Worm (Caenorhabditis elegans): ENCODE results near the gene tpk-1.

tpk-1 gene

DNA sequence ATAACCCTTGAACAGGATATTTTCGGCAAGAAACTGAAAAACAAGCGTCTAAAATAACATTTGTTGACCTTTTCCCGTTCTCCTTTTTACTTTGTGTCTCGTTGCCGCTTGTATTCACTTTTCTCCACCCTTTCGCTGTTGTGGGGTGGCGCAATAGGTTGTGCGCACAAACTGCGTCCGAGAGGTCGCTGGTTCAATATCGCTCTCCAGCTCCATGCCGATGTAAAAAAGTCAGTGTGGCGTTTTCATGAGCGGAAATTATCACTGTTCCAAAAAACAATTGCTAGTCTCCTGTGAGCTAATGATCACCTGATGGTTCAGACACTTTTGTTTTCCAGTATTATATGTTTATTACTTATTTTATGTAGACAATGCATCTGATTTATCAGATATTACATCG lies 25.6 kb downstream of the tpk-1 start (continued):
- TF ChIP-seq lir-3 (tag; optimal IDR thresholded peaks at IDR 0.05): peak; percentile 61
- TF ChIP-seq nhr-28 (tag; optimal IDR thresholded peaks at IDR 0.05): peak; percentile 47
- no peak for TF ChIP-seq zip-11 (GFP tag; IDR thresholded peaks at IDR 0.05)
- no peak for TF ChIP-seq lin-39 (tag; optimal IDR thresholded peaks at IDR 0.05)

DNA sequence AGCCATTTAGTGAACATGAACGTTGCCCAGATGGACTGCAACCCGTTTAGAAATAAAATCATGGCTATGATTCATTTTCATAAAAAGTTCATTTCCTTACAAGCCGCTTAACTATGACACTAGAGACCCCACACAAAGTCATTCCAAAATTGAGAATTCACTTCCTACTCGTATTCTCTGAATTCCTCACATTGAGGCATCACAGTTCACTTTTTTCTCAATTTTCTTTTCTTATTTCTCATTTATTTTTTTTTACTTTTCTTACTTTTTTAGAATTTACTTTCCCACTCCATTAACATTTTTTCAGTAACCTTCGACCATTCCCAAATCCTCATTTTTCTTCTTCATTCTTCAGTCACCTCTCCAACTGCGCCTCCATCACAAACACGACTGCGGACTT lies 32.4 kb downstream of the tpk-1 start, which contains the start of gene dhrr-1:
Gene dhrr-1, plus strand, starts transcription at position 301 of the 400 bp plus-strand sequence.
- TF ChIP-seq hmg-1.1 (GFP tag; IDR thresholded peaks at IDR 0.05): no peak
- no peak for TF ChIP-seq zip-2 (tag; optimal IDR thresholded peaks at IDR 0.05)
- no peak for TF ChIP-seq mxl-3 (GFP tag; optimal IDR thresholded peaks at IDR 0.05)
- TF ChIP-seq Y105C5A.15 (GFP tag; IDR thresholded peaks at IDR 0.05): no peak
- no peak for TF ChIP-seq Y75B8A.6 (GFP tag; IDR thresholded peaks at IDR 0.05)
- TF ChIP-seq hlh-30 (tag; optimal IDR thresholded peaks at IDR 0.05; ENCODE audit: insufficient read depth): no peak

DNA sequence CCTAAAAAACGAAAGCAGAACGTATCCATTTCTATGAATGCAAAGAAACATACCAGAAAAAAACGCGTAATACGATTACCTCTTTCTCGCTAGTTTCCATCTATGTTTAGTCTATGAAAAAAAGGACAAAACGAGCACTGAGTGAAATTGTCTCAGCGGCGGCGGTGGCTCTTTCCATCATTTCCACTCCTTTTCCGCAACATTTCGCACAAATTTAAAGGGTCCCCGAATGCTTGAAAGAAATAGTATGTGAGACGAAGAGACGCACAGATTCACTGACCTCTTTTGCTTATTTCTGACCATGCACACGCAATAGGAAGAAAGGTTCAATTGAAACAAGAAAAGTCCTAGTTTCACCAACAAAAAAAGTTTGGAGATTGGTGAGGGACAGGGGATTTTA lies 34.3 kb downstream of the tpk-1 start:
- TF ChIP-seq fkh-10 (GFP tag; optimal IDR thresholded peaks at IDR 0.05): peak; percentile 52
- TF ChIP-seq zip-2 (tag; optimal IDR thresholded peaks at IDR 0.05): no peak
- TF ChIP-seq mes-2 (tag; optimal IDR thresholded peaks at IDR 0.05; ENCODE audit: poor library complexity, severe bottlenecking): no peak
- no peak for TF ChIP-seq F49E8.2 (tag; optimal IDR thresholded peaks at IDR 0.05; ENCODE audit: borderline replicate concordance)
- TF ChIP-seq fos-1 (tag; optimal IDR thresholded peaks at IDR 0.05): no peak
- no peak for TF ChIP-seq egl-43 (GFP tag; IDR thresholded peaks at IDR 0.05)

DNA sequence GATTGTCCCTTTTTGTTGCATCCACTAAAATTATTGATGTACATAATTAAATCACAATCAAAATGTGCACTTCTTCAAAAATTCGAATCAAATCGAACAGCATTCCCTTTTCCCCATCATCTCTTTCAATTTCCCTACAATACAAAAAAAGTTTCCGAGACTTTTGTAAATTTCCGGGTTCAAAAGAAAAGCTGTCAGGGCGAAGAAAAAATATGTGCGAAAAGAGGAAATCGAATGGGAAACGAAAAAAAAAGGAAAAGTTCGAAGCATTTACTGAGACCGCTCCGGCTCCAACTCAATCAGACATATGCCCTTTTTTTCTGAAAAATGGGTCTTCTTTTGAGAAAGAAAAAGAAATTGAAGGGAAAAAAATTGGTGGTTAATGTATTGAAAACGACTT lies 37.2 kb downstream of the tpk-1 start:
- no peak for TF ChIP-seq ceh-28 (tag; optimal IDR thresholded peaks at IDR 0.05)
- no peak for TF ChIP-seq ZK337.2 (GFP tag; IDR thresholded peaks at IDR 0.05)
- no peak for TF ChIP-seq zip-11 (GFP tag; IDR thresholded peaks at IDR 0.05)
- no peak for TF ChIP-seq unc-130 (GFP tag; optimal IDR thresholded peaks at IDR 0.05)
- peak; percentile 46 for TF ChIP-seq fkh-10 (GFP tag; optimal IDR thresholded peaks at IDR 0.05)

DNA sequence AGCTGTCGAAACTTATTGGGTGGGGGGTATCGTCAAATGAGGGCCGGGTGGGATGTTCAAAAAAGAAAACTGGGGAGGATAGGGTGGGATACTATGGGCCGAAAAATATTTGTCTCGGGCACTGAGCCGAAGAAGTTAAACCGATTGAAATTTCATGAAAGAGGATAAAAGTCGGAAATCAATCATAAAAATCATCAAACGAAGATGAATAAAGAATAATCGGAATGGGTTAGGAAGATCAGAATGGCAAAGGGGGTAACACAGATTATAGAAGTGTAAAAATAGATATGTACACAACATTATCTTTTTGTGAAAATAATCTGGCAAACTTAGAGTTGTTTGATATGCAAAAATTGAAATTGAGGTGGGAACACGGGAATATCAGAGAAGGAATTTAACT lies 43.6 kb downstream of the tpk-1 start:
- no peak for TF ChIP-seq egl-27 (tag; optimal IDR thresholded peaks at IDR 0.05)
- TF ChIP-seq nhr-6 (tag; optimal IDR thresholded peaks at IDR 0.05): no peak
- peak; percentile 94 for TF ChIP-seq aha-1 (tag)

DNA sequence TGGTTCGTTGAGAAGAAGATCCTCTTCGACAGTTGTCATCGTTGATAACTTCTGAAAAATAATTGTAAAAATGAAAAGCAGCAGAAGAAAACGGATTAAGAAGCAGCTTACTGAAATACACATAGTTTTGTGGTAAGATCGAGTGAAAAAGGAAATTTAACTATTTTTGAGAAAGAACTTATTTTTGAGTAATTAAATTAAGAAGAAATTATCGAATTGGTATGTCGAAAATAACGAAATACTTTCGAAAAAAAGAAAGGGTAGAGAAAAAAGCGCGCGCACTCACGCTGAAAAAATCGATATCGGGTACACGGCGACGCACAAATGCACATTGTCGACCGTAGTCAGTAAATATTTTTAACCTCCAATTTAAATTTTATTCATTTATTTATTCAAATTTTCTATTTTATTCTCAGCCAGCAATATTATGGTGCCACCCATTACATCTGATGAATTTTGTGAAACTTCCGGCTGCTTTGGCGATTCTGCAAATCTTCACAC lies 44.3 kb downstream of the tpk-1 start, which contains the start of the genes ZK643.5 and ZK643.2:
Gene ZK643.5, minus strand, starts transcription at position 51 of the 501 bp plus-strand sequence.
Gene ZK643.2, plus strand, starts transcription at position 395 of the 501 bp plus-strand sequence.
- TF ChIP-seq ztf-11 (tag; optimal IDR thresholded peaks at IDR 0.05) (no peak), mdl-1 (tag; optimal IDR thresholded peaks at IDR 0.05) (peak in 1 of 2 experiments; percentile 21), pha-4 (GFP tag; IDR thresholded peaks at IDR 0.05) (peak; percentile 64; the same call in 1 of the 2 replicates), pha-4 (tag; optimal IDR thresholded peaks at IDR 0.05) (peak; percentile 24), rbr-2 (tag; optimal IDR thresholded peaks at IDR 0.05) (peak; percentile 39), aly-2 (tag; optimal IDR thresholded peaks at IDR 0.05) (no peak), tag-97 (GFP tag; IDR thresholded peaks at IDR 0.05) (no peak), Y75B8A.6 (GFP tag; IDR thresholded peaks at IDR 0.05) (no peak), daf-8 (GFP tag; IDR thresholded peaks at IDR 0.05) (no peak), zfp-3 (GFP tag; conservative IDR thresholded peaks at IDR 0.05) (no peak), lin-1 (GFP tag; IDR thresholded peaks at IDR 0.05) (no peak), nhr-11 (tag; optimal IDR thresholded peaks at IDR 0.05) (no peak), zag-1 (tag; optimal IDR thresholded peaks at IDR 0.05) (no peak), nhr-6 (tag; optimal IDR thresholded peaks at IDR 0.05) (no peak), F44E2.7 (GFP tag; IDR thresholded peaks at IDR 0.05) (no peak), mxl-2 (GFP tag; conservative IDR thresholded peaks at IDR 0.05) (no peak), lin-39 (tag; optimal IDR thresholded peaks at IDR 0.05) (no peak), fkh-10 (GFP tag; optimal IDR thresholded peaks at IDR 0.05) (peak; percentile 2), mdt-29 (GFP tag; IDR thresholded peaks at IDR 0.05) (no peak), ZK546.5 (tag; optimal IDR thresholded peaks at IDR 0.05) (no peak), saeg-2 (GFP tag; IDR thresholded peaks at IDR 0.05) (no peak), ztf-7 (tag; optimal IDR thresholded peaks at IDR 0.05) (no peak), lin-13 (GFP tag; optimal IDR thresholded peaks at IDR 0.05) (no peak), fos-1 (tag; optimal IDR thresholded peaks at IDR 0.05) (no peak), hmg-1.1 (GFP tag; IDR thresholded peaks at IDR 0.05) (0 out of 2 replicates have a peak, but pooled peaks have one; percentile 26), lsy-2 (tag; optimal IDR thresholded peaks at IDR 0.05) (peak in 1 of 2 experiments; percentile 97), attf-4 (tag; optimal IDR thresholded peaks at IDR 0.05) (no peak), daf-12 (tag; optimal IDR thresholded peaks at IDR 0.05) (no peak)
